Worm (Caenorhabditis elegans): ENCODE measurements around the gene skr-17.

skr-17 gene

ce11 chrII:7814215-7814614 lies 30.9 kb downstream of the skr-17 start:
- TF ChIP-seq nhr-28 (tag; optimal IDR thresholded peaks at IDR 0.05), result no peak
- TF ChIP-seq aly-2 (tag; optimal IDR thresholded peaks at IDR 0.05), result no peak
- no peak for TF ChIP-seq pha-4 (tag; optimal IDR thresholded peaks at IDR 0.05)
- no peak for TF ChIP-seq fkh-2 (tag; optimal IDR thresholded peaks at IDR 0.05)
- no peak for TF ChIP-seq ceh-9 (tag; optimal IDR thresholded peaks at IDR 0.05)
- no peak for TF ChIP-seq eor-1 (tag; optimal IDR thresholded peaks at IDR 0.05)
- no peak for TF ChIP-seq fkh-10 (GFP tag; optimal IDR thresholded peaks at IDR 0.05)
- TF ChIP-seq nhr-237 (tag; optimal IDR thresholded peaks at IDR 0.05), result no peak
- TF ChIP-seq nhr-76 (tag; optimal IDR thresholded peaks at IDR 0.05), result no peak
- TF ChIP-seq skn-1 (tag; optimal IDR thresholded peaks at IDR 0.05), result no peak
- TF ChIP-seq tbx-2 (tag; optimal IDR thresholded peaks at IDR 0.05), result no peak
- TF ChIP-seq unc-62 (GFP tag; optimal IDR thresholded peaks at IDR 0.05), result no peak
- TF ChIP-seq mml-1 (tag; optimal IDR thresholded peaks at IDR 0.05), result no peak

- TF ChIP-seq daf-12 (tag; optimal IDR thresholded peaks at IDR 0.05) (no peak), ceh-9 (tag; optimal IDR thresholded peaks at IDR 0.05) (no peak), fos-1 (tag; optimal IDR thresholded peaks at IDR 0.05) (no peak), pha-4 (tag; optimal IDR thresholded peaks at IDR 0.05) (peak; percentile 39), elt-2 (tag; optimal IDR thresholded peaks at IDR 0.05) (peak; percentile 89), fkh-10 (GFP tag; optimal IDR thresholded peaks at IDR 0.05) (no peak), pqm-1 (tag; optimal IDR thresholded peaks at IDR 0.05) (peak; percentile 50)
Measured at ce11 chrII:7814915-7815314, 31.6 kb downstream of the skr-17 start.

- TF ChIP-seq skn-1 (tag; optimal IDR thresholded peaks at IDR 0.05) (no peak), snpc-4 (tag; optimal IDR thresholded peaks at IDR 0.05) (no peak), hmg-11 (tag; optimal IDR thresholded peaks at IDR 0.05) (no peak), ZK546.5 (tag; optimal IDR thresholded peaks at IDR 0.05) (no peak), nhr-237 (tag; optimal IDR thresholded peaks at IDR 0.05) (no peak), ceh-9 (tag; optimal IDR thresholded peaks at IDR 0.05) (no peak), zag-1 (tag; optimal IDR thresholded peaks at IDR 0.05) (no peak), nhr-25 (tag; optimal IDR thresholded peaks at IDR 0.05) (no peak), nhr-28 (tag; optimal IDR thresholded peaks at IDR 0.05) (no peak), jun-1 (tag; optimal IDR thresholded peaks at IDR 0.05) (no peak), ama-1 (optimal IDR thresholded peaks at IDR 0.05) (no peak), lin-39 (tag; optimal IDR thresholded peaks at IDR 0.05) (no peak), ceh-16 (tag; optimal IDR thresholded peaks at IDR 0.05) (no peak)
Measured at ce11 chrII:7815406-7815805, 32.1 kb downstream of the skr-17 start.

ce11 chrII:7816163-7816776 lies 33.0 kb downstream of the skr-17 start, which contains the start of gene cki-2:
Gene cki-2 (plus strand): TSS chrII:7816499.
- peak; percentile 54 for TF ChIP-seq elt-2 (tag; optimal IDR thresholded peaks at IDR 0.05)
- peak; percentile 25 for TF ChIP-seq lin-15B (tag; optimal IDR thresholded peaks at IDR 0.05)
- TF ChIP-seq nfya-1 (tag; optimal IDR thresholded peaks at IDR 0.05; ENCODE audit: insufficient read depth), result peak; percentile 39
- no peak for TF ChIP-seq ceh-28 (tag; optimal IDR thresholded peaks at IDR 0.05)
- peak; percentile 13 for TF ChIP-seq pha-4 (tag; optimal IDR thresholded peaks at IDR 0.05)
- no peak for TF ChIP-seq elt-3 (tag; optimal IDR thresholded peaks at IDR 0.05)

ce11 chrII:7817580-7817979 lies 34.3 kb downstream of the skr-17 start:
- TF ChIP-seq tbx-2 (tag; optimal IDR thresholded peaks at IDR 0.05), result no peak
- no peak for TF ChIP-seq nhr-23 (tag; optimal IDR thresholded peaks at IDR 0.05)
- no peak for TF ChIP-seq jun-1 (tag; optimal IDR thresholded peaks at IDR 0.05)
- TF ChIP-seq lsy-12 (tag; optimal IDR thresholded peaks at IDR 0.05), result no peak
- TF ChIP-seq ceh-28 (tag; optimal IDR thresholded peaks at IDR 0.05), result no peak
- TF ChIP-seq unc-62 (GFP tag; optimal IDR thresholded peaks at IDR 0.05), result no peak
- no peak for TF ChIP-seq lin-39 (tag; optimal IDR thresholded peaks at IDR 0.05)
- no peak for TF ChIP-seq fkh-2 (tag; optimal IDR thresholded peaks at IDR 0.05)
- TF ChIP-seq nfya-1 (tag; optimal IDR thresholded peaks at IDR 0.05; ENCODE audit: insufficient read depth), result no peak

ce11 chrII:7819359-7819758 lies 36.0 kb downstream of the skr-17 start:
- no peak for TF ChIP-seq unc-39 (tag; optimal IDR thresholded peaks at IDR 0.05)
- no peak for TF ChIP-seq egl-5 (tag; optimal IDR thresholded peaks at IDR 0.05)
- no peak for TF ChIP-seq snpc-4 (tag; optimal IDR thresholded peaks at IDR 0.05)
- no peak for TF ChIP-seq pha-4 (tag; optimal IDR thresholded peaks at IDR 0.05)
- no peak for TF ChIP-seq ceh-9 (tag; optimal IDR thresholded peaks at IDR 0.05)
- TF ChIP-seq aly-2 (tag; optimal IDR thresholded peaks at IDR 0.05), result no peak

Measured in whole organism, L3 larva.